Fruit fly (Drosophila melanogaster): Measurements from ENCODE around the gene CG42591.

- TF ChIP-seq CG8159 (tag; optimal IDR thresholded peaks at IDR 0.05) (no peak), Pif1A (GFP tag; optimal IDR thresholded peaks at IDR 0.05) (no peak), gl (tag; optimal IDR thresholded peaks at IDR 0.05) (no peak), CG4496 (GFP tag; IDR thresholded peaks at IDR 0.05) (0 out of 3 replicates have a peak, but pooled peaks have one; percentile 19), CG15710 (tag; optimal IDR thresholded peaks at IDR 0.05) (no peak), fd96Ca (GFP tag; IDR thresholded peaks at IDR 0.05) (no peak), CG32121 (GFP tag; IDR thresholded peaks at IDR 0.05) (no peak), CG13204 (GFP tag; optimal IDR thresholded peaks at IDR 0.05) (no peak), D1 (tag; optimal IDR thresholded peaks at IDR 0.05) (no peak), Ets98B (GFP tag; IDR thresholded peaks at IDR 0.05) (no peak)
Measured at dm6 chr3L:8094652-8095129, 24.9 kb upstream of the CG42591 start.

Data from whole organism, pupa.